Fruit fly (Drosophila melanogaster) whole organism, embryonic: ENCODE data around the gene Osi10b.

Source experiments
- Max ChIP-seq: fragments of 200-800 bp; sonication (Bioruptor generic); optimal IDR thresholded peaks from 2 replicates; lab custom pipeline; 2016; ENCODE audit warnings: missing biosample characterization, mild to moderate bottlenecking, missing genetic modification characterization
- chif ChIP-seq, 2 experiments: fragments of 200-800 bp; sonication (Bioruptor generic); optimal IDR thresholded peaks; 3 replicates each; lab custom pipeline; 2016; ENCODE audit warnings: missing biosample characterization in 2 of 2, missing genetic modification characterization in 2 of 2

dm6 chr3R:6231391-6231790, 34.6 kb upstream of the Osi10b start:
- TF ChIP-seq Max (GFP tag; lab: Kevin White, UChicago) = no peak
- no peak for TF ChIP-seq chif (GFP tag; optimal IDR thresholded peaks at IDR 0.05; lab: Kevin White, UChicago)
